Worm (Caenorhabditis elegans) whole organism, midembryonic: ENCODE measurements around the gene glc-1.

Experiments
- cog-1 ChIP-seq: sonication (generic microtip); optimal IDR thresholded peaks from 2 replicates; lab custom pipeline; 2016; ENCODE audit warnings: missing genetic modification characterization, missing compliant biosample characterization
- flt-1 ChIP-seq: fragments of 200-800 bp; sonication (Bioruptor generic); IDR thresholded peaks from 2 replicates; pipeline ENCODE4 v1.3.6; 2022; ENCODE audit warnings: missing genetic modification characterization, missing compliant biosample characterization
- klf-2 ChIP-seq: fragments of 200-800 bp; sonication (Bioruptor generic); conservative IDR thresholded peaks from 2 replicates; pipeline ENCODE4 v1.3.6; 2022; ENCODE audit warnings: missing genetic modification reagents, missing genetic modification characterization, missing compliant biosample characterization
- med-1 ChIP-seq: sonication (generic microtip); optimal IDR thresholded peaks from 2 replicates; lab custom pipeline; 2017; ENCODE audit warnings: missing genetic modification characterization, mild to moderate bottlenecking, missing compliant biosample characterization, antibody characterized with exemption, missing genetic modification reagents; ENCODE audit not compliant: insufficient read depth
- ref-1 ChIP-seq: fragments of 200-800 bp; sonication (Bioruptor generic); conservative IDR thresholded peaks from 2 replicates; pipeline ENCODE4 v1.3.6; 2022; ENCODE audit warnings: missing genetic modification reagents, missing genetic modification characterization, missing compliant biosample characterization
- tab-1 ChIP-seq: fragments of 200-800 bp; sonication (Bioruptor generic); IDR thresholded peaks from 2 replicates; pipeline ENCODE4 v1.3.6; 2022; ENCODE audit warnings: missing genetic modification characterization, missing compliant biosample characterization
- ztf-23 ChIP-seq: fragments of 200-800 bp; sonication (Bioruptor generic); IDR thresholded peaks from 2 replicates; pipeline ENCODE4 v1.3.6; 2022; ENCODE audit warnings: missing genetic modification reagents, missing genetic modification characterization, missing compliant biosample characterization
- ztf-29 ChIP-seq: fragments of 200-800 bp; sonication (Bioruptor generic); IDR thresholded peaks from 2 replicates; pipeline ENCODE4 v1.3.6; 2022; ENCODE audit warnings: missing genetic modification reagents, missing genetic modification characterization, missing compliant biosample characterization

DNA sequence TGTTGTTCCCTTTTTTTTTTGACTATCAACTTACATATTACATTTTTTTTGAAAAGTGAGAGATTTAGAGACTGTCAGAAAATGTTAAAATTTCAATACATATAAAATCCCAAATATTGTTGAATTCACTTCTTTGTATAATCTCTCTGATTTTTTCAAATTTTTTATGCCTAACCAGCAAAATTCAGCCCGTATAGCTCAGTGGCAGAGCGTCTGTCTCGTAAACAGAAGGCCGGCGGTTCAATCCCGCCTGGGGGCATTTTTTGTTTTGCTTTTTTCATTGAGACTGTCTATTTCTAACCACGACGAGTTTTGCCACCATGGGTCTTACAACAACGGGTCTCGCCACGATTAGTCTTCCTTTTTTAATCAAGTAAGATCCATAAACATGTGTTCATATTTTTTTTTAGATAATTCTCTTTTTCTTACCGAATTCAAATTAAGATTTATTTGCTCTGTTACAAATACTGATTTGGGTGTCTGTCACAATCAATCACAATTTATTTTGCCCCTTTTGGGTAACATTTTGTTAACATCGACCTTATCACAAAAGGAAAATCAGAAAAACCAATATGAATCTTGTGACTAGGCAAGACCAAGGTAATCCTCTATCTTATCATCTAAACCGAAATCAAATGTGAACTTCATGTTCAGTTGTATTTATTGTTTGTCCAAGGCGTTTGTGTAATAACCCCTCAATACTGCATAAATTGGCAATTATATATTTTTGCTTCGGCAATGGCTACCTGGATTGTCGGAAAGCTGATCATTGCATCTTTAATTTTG lies at the start of gene glc-1:
- TF ChIP-seq flt-1 (GFP tag; lab: Robert Waterston, UW) = no peak
- no peak for TF ChIP-seq tab-1 (GFP tag; lab: Robert Waterston, UW)
- no peak for TF ChIP-seq klf-2 (GFP tag; lab: Robert Waterston, UW)
- no peak for TF ChIP-seq cog-1 (tag; lab: Kevin White, UChicago)
- TF ChIP-seq med-1 (GFP tag; lab: Kevin White, UChicago) = no peak
- TF ChIP-seq ref-1 (GFP tag; lab: Robert Waterston, UW) = no peak
- no peak for TF ChIP-seq ztf-29
- TF ChIP-seq ztf-23 (GFP tag; lab: Robert Waterston, UW) = no peak
